Worm (Caenorhabditis elegans): ENCODE results near the gene C53A3.3.

The C53A3.3 gene

DNA sequence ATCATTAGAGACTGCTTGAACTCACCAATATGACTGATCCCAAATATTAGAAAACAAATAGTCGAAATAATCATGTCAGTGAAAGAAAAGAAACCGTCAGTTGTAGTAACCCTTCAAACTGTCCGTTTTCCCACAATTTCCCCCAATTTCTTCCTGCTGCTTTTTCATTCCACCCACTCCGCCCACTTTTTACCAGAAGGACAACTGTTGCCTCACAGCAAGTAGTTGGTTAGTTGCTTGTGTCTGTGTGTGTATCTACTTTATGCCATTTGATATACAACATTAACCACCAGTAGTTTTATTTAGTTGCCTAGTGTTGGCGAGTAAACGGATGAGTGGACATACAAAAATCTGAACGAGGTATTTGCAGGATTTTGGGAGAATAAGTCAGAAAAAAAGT is 39.8 kb upstream of the C53A3.3 start, which contains the start of gene K09H11.9:
Gene K09H11.9 (minus strand): TSS at position 101 of the 400 bp plus-strand sequence.
- 0 out of 2 replicates have a peak, but pooled peaks have one; percentile 30 for TF ChIP-seq madf-3 (GFP tag; IDR thresholded peaks at IDR 0.05)
- TF ChIP-seq pha-4 (tag; optimal IDR thresholded peaks at IDR 0.05): no peak
- TF ChIP-seq ceh-79 (tag; optimal IDR thresholded peaks at IDR 0.05): no peak
- TF ChIP-seq snpc-1.1 (tag; optimal IDR thresholded peaks at IDR 0.05; ENCODE audit: insufficient read depth): no peak
- TF ChIP-seq dpff-1 (tag; optimal IDR thresholded peaks at IDR 0.05): no peak
- TF ChIP-seq nhr-80 (tag; optimal IDR thresholded peaks at IDR 0.05): no peak

DNA sequence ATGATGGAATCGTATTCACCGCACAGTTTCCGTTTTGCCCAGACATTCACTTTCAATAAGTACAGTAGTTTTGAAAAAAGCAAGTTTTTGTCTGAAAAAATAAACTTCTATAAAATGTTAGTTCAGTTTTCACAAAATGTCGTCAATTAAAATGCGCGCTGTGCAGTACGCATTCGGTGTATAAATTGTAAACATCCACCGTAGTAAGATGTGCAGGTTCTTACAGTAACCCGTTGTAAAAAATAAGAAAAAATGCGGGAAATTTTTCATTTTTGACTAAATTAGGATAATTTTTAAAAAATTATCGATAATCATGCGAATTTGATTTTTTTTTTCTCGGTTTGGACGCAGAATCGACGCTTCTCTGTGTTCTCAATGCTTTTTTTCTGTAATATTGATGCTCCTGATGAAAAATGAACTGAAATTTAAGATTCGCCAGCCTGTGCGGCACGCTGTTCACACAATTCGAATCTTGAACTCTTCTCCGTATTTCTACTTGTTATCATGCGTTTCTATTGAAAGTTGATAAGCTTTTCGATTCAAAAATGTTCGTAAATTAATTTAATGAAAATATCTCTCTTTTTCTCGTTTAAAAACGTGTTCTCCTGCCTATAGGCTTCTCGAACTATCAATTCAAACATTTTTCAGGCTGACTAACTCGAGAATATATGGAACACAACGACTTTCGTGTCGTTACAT is 38.9 kb upstream of the C53A3.3 start, which contains the start of gene rga-3:
Gene rga-3 (plus strand): TSS at position 649 of the 699 bp plus-strand sequence.
- TF ChIP-seq nhr-179 (tag; optimal IDR thresholded peaks at IDR 0.05) (no peak), gei-17 (GFP tag; optimal IDR thresholded peaks at IDR 0.05) (no peak), attf-3 (GFP tag; conservative IDR thresholded peaks at IDR 0.05) (peak; percentile 86), B0336.3 (GFP tag; IDR thresholded peaks at IDR 0.05) (peak; percentile 85), unc-130 (GFP tag; optimal IDR thresholded peaks at IDR 0.05) (peak; percentile 95), Y95B8A.8 (GFP tag; IDR thresholded peaks at IDR 0.05) (peak; percentile 86), him-1 (tag; optimal IDR thresholded peaks at IDR 0.05) (peak; percentile 91), snpc-1.3 (tag; optimal IDR thresholded peaks at IDR 0.05; ENCODE audit: insufficient read depth) (peak; percentile 93), hsf-1 (GFP tag; IDR thresholded peaks at IDR 0.05) (peak; percentile 82), dpl-1 (GFP tag; optimal IDR thresholded peaks at IDR 0.05) (peak; percentile 95), ekl-4 (GFP tag; IDR thresholded peaks at IDR 0.05) (peak; percentile 87), rcor-1 (GFP tag; IDR thresholded peaks at IDR 0.05) (peak; percentile 93), lsl-1 (GFP tag; optimal IDR thresholded peaks at IDR 0.05) (peak; percentile 100), madf-3 (GFP tag; IDR thresholded peaks at IDR 0.05) (peak; percentile 91), Y53G8AR.9 (GFP tag; conservative IDR thresholded peaks at IDR 0.05) (peak; percentile 66; the same call in 1 of the 2 replicates), mes-4 (tag; optimal IDR thresholded peaks at IDR 0.05) (no peak), F23B12.7 (tag; optimal IDR thresholded peaks at IDR 0.05; ENCODE audit: insufficient read depth) (peak; percentile 49), snpc-4 (GFP tag; optimal IDR thresholded peaks at IDR 0.05) (peak; percentile 62), snpc-4 (tag; optimal IDR thresholded peaks at IDR 0.05) (peak in 3 of 4 experiments; percentile 49 to 68 (median 64)), lin-54 (GFP tag; optimal IDR thresholded peaks at IDR 0.05) (peak; percentile 93), dox-1 (GFP tag; IDR thresholded peaks at IDR 0.05) (peak; percentile 91), Y53F4B.3 (GFP tag; IDR thresholded peaks at IDR 0.05) (peak; percentile 58; the same call in 1 of the 2 replicates), ccch-3 (GFP tag; optimal IDR thresholded peaks at IDR 0.05) (no peak), lin-35 (GFP tag; optimal IDR thresholded peaks at IDR 0.05) (peak in 2 of 3 experiments; percentile 41 to 78), ZK185.1 (tag; optimal IDR thresholded peaks at IDR 0.05; ENCODE audit: poor library complexity, severe bottlenecking) (peak; percentile 27), ztf-3 (GFP tag; optimal IDR thresholded peaks at IDR 0.05) (no peak), atf-7 (tag; optimal IDR thresholded peaks at IDR 0.05) (no peak), Y67H2A.10 (GFP tag; conservative IDR thresholded peaks at IDR 0.05) (0 out of 2 replicates have a peak, but pooled peaks have one; percentile 23), lin-40 (tag; optimal IDR thresholded peaks at IDR 0.05) (no peak), cebp-1 (GFP tag; IDR thresholded peaks at IDR 0.05) (no peak), cebp-1 (tag; optimal IDR thresholded peaks at IDR 0.05) (peak; percentile 8), D2030.7 (GFP tag; IDR thresholded peaks at IDR 0.05) (peak; percentile 98), B0035.1 (tag; optimal IDR thresholded peaks at IDR 0.05) (no peak), tbp1 (GFP tag; optimal IDR thresholded peaks at IDR 0.05) (peak; percentile 72), B0019.2 (GFP tag; conservative IDR thresholded peaks at IDR 0.05) (peak; percentile 92), hmg-1.2 (GFP tag; IDR thresholded peaks at IDR 0.05) (peak; percentile 60), ztf-28 (GFP tag; IDR thresholded peaks at IDR 0.05) (peak; percentile 90), pbrm-1 (GFP tag; IDR thresholded peaks at IDR 0.05) (peak; percentile 78), tlf-1 (GFP tag; optimal IDR thresholded peaks at IDR 0.05) (peak; percentile 91), mxl-1 (tag; optimal IDR thresholded peaks at IDR 0.05) (no peak)

Measured in whole organism, young adult.